Fruit fly (Drosophila melanogaster) Kc167 (cell line): ENCODE data around the gene Mipp2.

Experiments used
- Myc ChIP-seq: fragments of >200 bp; optimal IDR thresholded peaks from 2 replicates; lab custom pipeline; 2017; ENCODE audit warnings: missing external identifiers
- Sin3A ChIP-seq: fragments of >200 bp; optimal IDR thresholded peaks from 2 replicates; lab custom pipeline; 2018; ENCODE audit warnings: missing external identifiers
- h ChIP-seq: fragments of >200 bp; optimal IDR thresholded peaks from 3 replicates; lab custom pipeline; 2018; ENCODE audit warnings: missing external identifiers
- insv ChIP-seq: fragments of >200 bp; optimal IDR thresholded peaks from 3 replicates; lab custom pipeline; 2018; ENCODE audit warnings: missing external identifiers
- psq ChIP-seq: fragments of >200 bp; optimal IDR thresholded peaks from 2 replicates; lab custom pipeline; 2017; ENCODE audit warnings: missing external identifiers
- ttk ChIP-seq: sonication (Bioruptor generic); optimal IDR thresholded peaks from 2 replicates; lab custom pipeline; 2017; ENCODE audit warnings: missing external identifiers

Gene Mipp2

DNA sequence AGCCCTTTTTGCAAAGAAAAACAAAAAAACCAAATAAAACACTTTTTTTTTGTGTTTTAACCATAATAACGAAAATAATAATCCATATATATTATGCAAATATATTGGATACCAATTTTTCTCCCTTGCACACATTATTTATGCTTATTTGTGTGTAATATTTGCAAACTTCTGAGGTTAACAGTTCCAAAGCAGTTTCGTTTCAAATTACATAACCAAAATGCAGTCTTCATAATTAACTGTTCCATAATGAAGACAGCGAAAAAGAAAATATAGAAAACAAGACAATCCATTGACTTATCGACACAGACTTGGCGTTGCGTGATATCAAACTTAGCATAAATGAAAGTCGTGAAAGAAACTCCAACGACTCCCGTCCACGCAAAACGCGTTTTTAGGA, 15.7 kb downstream of the Mipp2 start:
- TF ChIP-seq psq (lab: Kevin White, UChicago) (no peak), insv (lab: Kevin White, UChicago) (no peak), Myc (lab: Kevin White, UChicago) (no peak), h (no peak), ttk (no peak), Sin3A (lab: Kevin White, UChicago) (no peak)

- TF ChIP-seq h (no peak), ttk (no peak), insv (lab: Kevin White, UChicago) (no peak), Myc (lab: Kevin White, UChicago) (no peak)
Measured at dm6 chrX:6074845-6075244, 16.4 kb downstream of the Mipp2 start, which contains the start of gene Tsp5D. TSS of gene Tsp5D (minus strand) at chrX:6074857.

- TF ChIP-seq h (no peak), insv (lab: Kevin White, UChicago) (no peak), ttk (no peak), psq (lab: Kevin White, UChicago) (no peak), Myc (lab: Kevin White, UChicago) (no peak), Sin3A (lab: Kevin White, UChicago) (no peak)
Measured at dm6 chrX:6068714-6069113, 22.6 kb downstream of the Mipp2 start.

DNA sequence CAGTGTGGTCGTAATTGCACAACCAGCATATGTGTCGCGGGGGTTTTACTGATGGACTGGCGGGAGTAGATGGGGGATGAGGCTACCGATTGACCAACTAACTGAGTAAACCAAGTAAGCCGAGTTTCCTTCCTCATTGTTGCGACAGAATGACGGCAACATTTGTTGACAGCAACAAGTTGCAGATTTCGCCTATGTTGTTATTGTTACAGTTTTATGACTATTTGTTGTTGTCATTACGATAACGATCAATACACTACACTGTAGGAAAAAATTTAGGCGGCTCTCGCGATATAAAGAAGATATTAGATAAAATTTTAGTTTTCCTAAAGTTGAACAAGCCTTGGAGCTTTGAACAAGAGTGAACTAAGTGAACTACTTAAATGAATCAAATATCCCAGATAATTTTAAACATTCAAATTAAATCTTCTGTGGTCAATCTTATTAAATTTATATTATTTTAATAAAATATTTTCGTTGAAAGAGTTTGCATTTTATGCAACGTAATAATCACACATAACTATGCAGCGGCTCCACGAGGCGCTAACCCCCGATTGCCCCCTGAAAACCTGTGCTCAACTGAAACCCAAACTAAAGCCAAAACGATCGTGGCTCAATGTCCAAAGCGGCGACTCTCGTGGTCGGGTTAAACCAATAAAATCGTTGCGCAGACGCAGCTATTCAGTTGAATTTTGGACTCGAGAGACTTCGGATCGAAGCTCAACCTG, 23.8 kb downstream of the Mipp2 start, which contains the start of gene CG5928:
CG5928 (plus strand) TSS at position 678 of the 728 bp plus-strand sequence.
- TF ChIP-seq Sin3A (lab: Kevin White, UChicago) (no peak), Myc (lab: Kevin White, UChicago) (no peak)

DNA sequence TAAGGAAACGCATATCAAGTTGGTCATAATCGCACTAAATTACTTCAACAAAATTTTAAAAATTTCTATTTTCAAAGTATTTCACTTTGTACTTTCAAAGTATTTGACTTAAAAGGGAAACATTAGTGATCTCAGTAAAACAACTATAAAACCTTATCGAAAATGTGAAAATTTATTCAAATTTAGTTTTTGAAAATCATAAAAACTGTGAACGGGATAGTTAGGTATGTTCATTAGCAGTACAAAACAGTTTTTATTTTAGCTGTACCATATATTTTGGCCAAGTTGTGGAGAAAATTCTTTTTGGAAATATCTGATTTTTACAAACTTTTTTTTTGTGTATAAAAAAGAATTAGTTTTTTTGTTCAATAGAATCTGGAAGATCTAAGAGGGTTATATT, 25.0 kb downstream of the Mipp2 start, which contains the start of gene CG43115:
CG43115 (minus strand) TSS at position 101 of the 400 bp plus-strand sequence.
- no peak for TF ChIP-seq h
- TF ChIP-seq Sin3A (lab: Kevin White, UChicago), result no peak
- TF ChIP-seq psq (lab: Kevin White, UChicago), result no peak
- TF ChIP-seq ttk, result no peak
- no peak for TF ChIP-seq insv (lab: Kevin White, UChicago)
- TF ChIP-seq Myc (lab: Kevin White, UChicago), result no peak

dm6 chrX:6064508-6064907, 26.8 kb downstream of the Mipp2 start:
- TF ChIP-seq Myc (lab: Kevin White, UChicago) (no peak), h (no peak), ttk (no peak), Sin3A (lab: Kevin White, UChicago) (no peak), insv (lab: Kevin White, UChicago) (no peak), psq (lab: Kevin White, UChicago) (no peak)

DNA sequence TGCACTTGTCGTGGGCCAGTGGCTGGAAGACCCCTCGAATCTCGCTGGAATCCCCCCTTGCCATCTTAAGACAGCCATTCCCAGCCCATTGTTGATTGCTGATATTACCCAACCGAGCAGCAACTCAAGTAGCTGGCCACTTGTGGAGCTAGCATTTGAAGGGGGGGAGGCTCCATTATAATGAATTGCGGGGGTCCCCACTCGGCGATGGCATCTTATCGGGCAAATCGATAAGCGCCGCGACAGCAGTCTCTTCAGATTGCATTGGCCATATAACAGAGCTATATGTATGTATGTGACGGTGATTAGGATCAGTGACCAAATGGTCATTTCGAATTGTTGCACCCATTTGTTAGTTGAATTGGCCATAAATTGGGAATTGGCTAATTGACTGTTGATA, 29.1 kb downstream of the Mipp2 start:
- TF ChIP-seq Sin3A (lab: Kevin White, UChicago) (no peak), h (no peak), psq (lab: Kevin White, UChicago) (no peak), ttk (no peak), Myc (lab: Kevin White, UChicago) (no peak), insv (lab: Kevin White, UChicago) (no peak)

DNA sequence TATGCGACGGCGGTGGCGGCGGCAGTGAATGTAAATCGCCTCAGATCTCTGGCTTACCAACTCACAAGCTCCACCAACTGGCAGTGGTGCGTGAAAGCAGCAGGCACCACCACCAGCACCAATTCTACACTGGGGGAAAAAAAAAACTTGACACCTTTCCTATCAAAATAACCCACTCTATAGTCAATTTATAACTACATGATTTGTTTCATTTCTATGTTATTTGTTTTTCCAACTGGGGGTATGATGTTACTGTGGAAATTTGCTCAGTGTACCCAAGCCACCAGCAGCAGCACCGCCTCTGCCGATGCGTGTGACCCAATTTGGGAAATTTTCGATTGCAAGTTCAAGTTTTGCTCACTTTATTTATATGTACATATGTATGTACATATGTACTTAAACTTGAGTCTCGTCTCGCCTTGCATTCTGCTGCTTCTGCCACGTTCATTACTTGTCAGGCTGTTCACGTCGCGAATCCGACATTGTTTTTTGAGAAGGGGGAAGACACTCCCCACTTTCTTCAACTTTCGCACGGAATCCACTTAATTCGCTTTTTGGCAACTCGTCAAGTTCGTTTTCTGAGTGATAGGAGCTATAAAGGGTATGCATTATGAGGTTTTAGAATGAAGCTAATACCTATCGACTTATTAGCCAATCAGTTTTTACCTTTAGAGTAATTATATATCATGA, 32.0 kb downstream of the Mipp2 start:
- TF ChIP-seq ttk (no peak), Myc (lab: Kevin White, UChicago) (no peak), insv (lab: Kevin White, UChicago) (no peak), psq (lab: Kevin White, UChicago) (no peak), Sin3A (lab: Kevin White, UChicago) (no peak), h (no peak)

DNA sequence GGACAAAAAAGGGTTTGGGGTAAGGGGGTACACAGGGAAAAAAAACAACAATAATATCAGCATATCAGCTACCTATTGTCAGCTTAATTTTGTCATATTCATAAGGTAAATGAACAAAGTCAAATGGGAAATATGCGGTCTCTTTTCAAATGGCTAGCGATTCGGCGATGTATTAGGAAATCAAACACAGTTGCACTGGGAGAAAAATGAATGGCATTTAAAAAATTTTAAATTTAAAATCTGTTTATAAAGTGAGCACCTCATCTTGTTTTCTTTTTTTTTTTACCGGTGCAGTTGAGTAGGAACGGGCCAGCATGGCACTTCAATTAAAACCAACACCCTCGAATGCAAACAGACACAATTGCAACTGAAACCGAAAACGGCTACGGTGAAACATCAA, 37.2 kb downstream of the Mipp2 start:
- TF ChIP-seq h (no peak), insv (lab: Kevin White, UChicago) (no peak), Myc (lab: Kevin White, UChicago) (no peak), psq (lab: Kevin White, UChicago) (no peak), ttk (no peak), Sin3A (lab: Kevin White, UChicago) (no peak)

dm6 chrX:6052855-6053254, 38.4 kb downstream of the Mipp2 start:
- no peak for TF ChIP-seq h
- TF ChIP-seq insv (lab: Kevin White, UChicago), result no peak
- TF ChIP-seq Sin3A (lab: Kevin White, UChicago), result no peak
- TF ChIP-seq psq (lab: Kevin White, UChicago), result no peak
- TF ChIP-seq Myc (lab: Kevin White, UChicago), result no peak
- no peak for TF ChIP-seq ttk

DNA sequence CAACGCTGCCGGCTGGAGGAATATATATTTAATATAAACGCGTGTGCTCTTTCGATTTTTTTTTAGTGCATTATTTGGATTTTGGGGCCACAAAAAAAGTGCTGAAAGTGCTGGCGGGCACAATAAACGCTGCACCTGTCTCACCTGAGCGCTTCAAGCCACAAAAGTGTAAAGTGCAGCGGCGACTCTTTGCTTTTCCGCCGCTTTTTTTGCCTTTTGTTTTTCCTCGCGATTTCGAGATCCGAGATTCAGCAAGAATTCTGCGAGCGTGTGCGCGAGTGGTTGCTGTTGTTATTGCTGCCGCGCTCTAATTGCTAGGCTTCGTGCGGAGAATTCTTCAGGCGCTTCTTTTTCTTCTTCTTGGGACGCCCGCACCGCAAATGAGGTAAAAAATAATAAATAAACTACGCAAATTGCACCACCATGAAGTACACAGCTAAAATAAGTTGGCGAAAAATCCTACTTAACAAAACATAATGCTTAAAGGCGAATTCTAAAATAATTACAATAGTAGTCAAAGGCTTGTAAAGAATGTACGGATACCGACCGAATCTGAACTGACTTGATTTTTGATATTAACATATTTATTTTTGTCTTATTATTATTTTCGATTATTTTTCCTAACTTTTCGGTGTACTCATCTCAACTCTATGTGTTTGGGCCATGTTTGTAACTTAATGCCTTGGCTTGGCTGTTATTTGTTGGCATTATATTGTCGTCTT, 40.2 kb downstream of the Mipp2 start:
- TF ChIP-seq ttk (no peak), insv (lab: Kevin White, UChicago) (no peak), Sin3A (lab: Kevin White, UChicago) (no peak), Myc (lab: Kevin White, UChicago) (no peak), psq (lab: Kevin White, UChicago) (no peak), h (no peak)
